Fruit fly (Drosophila melanogaster) whole organism, embryonic: ENCODE results near the gene CtsF.

ENCODE experiments used
- ATbp ChIP-seq: fragments of 200-800 bp; sonication (Bioruptor generic); optimal IDR thresholded peaks from 2 replicates; lab custom pipeline; 2017; ENCODE audit warnings: missing biosample characterization, mild to moderate bottlenecking, missing genetic modification characterization, missing genetic modification reagents
- Adf1 ChIP-seq: fragments of 200-800 bp; sonication (Bioruptor generic); IDR thresholded peaks from 2 replicates; pipeline ENCODE4 v1.3.6; 2022; ENCODE audit warnings: missing biosample characterization, missing genetic modification characterization
- BEAF-32 ChIP-seq: fragments of 200-800 bp; sonication (Bioruptor generic); optimal IDR thresholded peaks from 3 replicates; lab custom pipeline; 2017; ENCODE audit warnings: missing biosample characterization, missing genetic modification characterization, mild to moderate bottlenecking, moderate library complexity, missing genetic modification reagents
- Bgb ChIP-seq: fragments of 200-800 bp; sonication (Bioruptor generic); IDR thresholded peaks from 2 replicates; pipeline ENCODE4 v1.3.6; 2022; ENCODE audit warnings: missing biosample characterization, missing genetic modification characterization; ENCODE audit not compliant: partially characterized antibody
- CG10267 ChIP-seq: fragments of 200-800 bp; sonication (Bioruptor generic); optimal IDR thresholded peaks from 2 replicates; lab custom pipeline; 2018; ENCODE audit warnings: missing biosample characterization, mild to moderate bottlenecking, missing genetic modification characterization, moderate library complexity
- CG10979 ChIP-seq: fragments of 200-800 bp; sonication (Bioruptor generic); optimal IDR thresholded peaks from 2 replicates; lab custom pipeline; 2018; ENCODE audit warnings: missing biosample characterization, mild to moderate bottlenecking, missing genetic modification characterization, moderate library complexity
- CG13287 ChIP-seq: fragments of 200-800 bp; sonication (Bioruptor generic); IDR thresholded peaks from 2 replicates; pipeline ENCODE4 v1.3.6; 2022; ENCODE audit warnings: missing biosample characterization, missing genetic modification characterization; ENCODE audit not compliant: partially characterized antibody
- CG14710 ChIP-seq: fragments of 200-800 bp; sonication (Bioruptor generic); optimal IDR thresholded peaks from 3 replicates; lab custom pipeline; 2019; ENCODE audit warnings: missing biosample characterization, mild to moderate bottlenecking, missing genetic modification characterization, moderate library complexity
- CG17385 ChIP-seq: fragments of 200-800 bp; sonication (Bioruptor generic); optimal IDR thresholded peaks from 3 replicates; lab custom pipeline; 2018; ENCODE audit warnings: missing biosample characterization, mild to moderate bottlenecking, missing genetic modification characterization
- CG17802 ChIP-seq: fragments of 200-800 bp; sonication (Bioruptor generic); optimal IDR thresholded peaks from 2 replicates; lab custom pipeline; 2018; ENCODE audit warnings: missing biosample characterization, mild to moderate bottlenecking, missing genetic modification characterization, moderate library complexity
- CG2129 ChIP-seq: fragments of 200-800 bp; sonication (Bioruptor generic); IDR thresholded peaks from 2 replicates; pipeline ENCODE4 v1.3.6; 2022; ENCODE audit warnings: missing biosample characterization, missing genetic modification characterization; ENCODE audit not compliant: partially characterized antibody
- CG31365 ChIP-seq: fragments of 200-800 bp; sonication (Bioruptor generic); optimal IDR thresholded peaks from 2 replicates; lab custom pipeline; 2018; ENCODE audit warnings: missing biosample characterization, mild to moderate bottlenecking, missing genetic modification characterization
- CG32767 ChIP-seq: fragments of 200-800 bp; sonication (Bioruptor generic); IDR thresholded peaks from 2 replicates; pipeline ENCODE4 v1.3.6; 2022; ENCODE audit warnings: missing biosample characterization, missing genetic modification characterization
- CG4707 ChIP-seq: fragments of 200-800 bp; sonication (Bioruptor generic); optimal IDR thresholded peaks from 2 replicates; lab custom pipeline; 2018; ENCODE audit warnings: missing biosample characterization, mild to moderate bottlenecking, missing genetic modification characterization, moderate library complexity
- CG5245 ChIP-seq: fragments of 200-800 bp; sonication (Bioruptor generic); optimal IDR thresholded peaks from 3 replicates; lab custom pipeline; 2016; ENCODE audit warnings: missing biosample characterization, missing genetic modification characterization
- CG8359 ChIP-seq: fragments of 200-800 bp; sonication (Bioruptor generic); optimal IDR thresholded peaks from 2 replicates; lab custom pipeline; 2017; ENCODE audit warnings: missing biosample characterization, mild to moderate bottlenecking, missing genetic modification characterization, borderline replicate concordance
- CoRest ChIP-seq: fragments of 200-800 bp; sonication (Bioruptor generic); optimal IDR thresholded peaks from 3 replicates; lab custom pipeline; 2018; ENCODE audit warnings: missing biosample characterization, mild to moderate bottlenecking, missing genetic modification characterization, moderate library complexity
- CrebB ChIP-seq: fragments of 200-800 bp; sonication (Bioruptor generic); optimal IDR thresholded peaks from 3 replicates; lab custom pipeline; 2018; ENCODE audit warnings: missing biosample characterization, mild to moderate bottlenecking, missing genetic modification characterization
- Eip74EF ChIP-seq, 2 experiments: fragments of 200-800 bp in 1 of 2; fragments of >200 bp in 1 of 2; sonication (Bioruptor generic) in 1 of 2; optimal IDR thresholded peaks; 2 replicates each; lab custom pipeline; 2017 to 2019; ENCODE audit warnings: missing biosample characterization in 2 of 2, missing genetic modification characterization in 2 of 2, mild to moderate bottlenecking in 1 of 2, moderate library complexity in 1 of 2
- Elba2 ChIP-seq: fragments of 200-800 bp; sonication (Bioruptor generic); optimal IDR thresholded peaks from 3 replicates; lab custom pipeline; 2016; ENCODE audit warnings: missing biosample characterization, missing genetic modification characterization
- Hand ChIP-seq: fragments of 200-800 bp; sonication (Bioruptor generic); optimal IDR thresholded peaks from 2 replicates; lab custom pipeline; 2017; ENCODE audit warnings: mild to moderate bottlenecking, missing biosample characterization, missing genetic modification reagents, missing genetic modification characterization
- HmgD ChIP-seq: fragments of 200-800 bp; sonication (Bioruptor generic); optimal IDR thresholded peaks from 3 replicates; lab custom pipeline; 2016; ENCODE audit warnings: missing biosample characterization, missing genetic modification characterization
- Lhr ChIP-seq: fragments of 200-800 bp; sonication (Bioruptor generic); optimal IDR thresholded peaks from 3 replicates; lab custom pipeline; 2017; ENCODE audit warnings: mild to moderate bottlenecking, missing biosample characterization, missing genetic modification reagents, missing genetic modification characterization
- NK7.1 ChIP-seq: fragments of 200-800 bp; sonication (Bioruptor generic); optimal IDR thresholded peaks from 3 replicates; lab custom pipeline; 2016; ENCODE audit warnings: missing biosample characterization, missing genetic modification characterization
- Neu2 ChIP-seq: fragments of 200-800 bp; sonication (Bioruptor generic); optimal IDR thresholded peaks from 3 replicates; lab custom pipeline; 2016; ENCODE audit warnings: missing biosample characterization, missing genetic modification characterization, borderline replicate concordance
- Nf-YA ChIP-seq: fragments of 200-800 bp; sonication (Bioruptor generic); IDR thresholded peaks from 2 replicates; pipeline ENCODE4 v1.3.6; 2022; ENCODE audit warnings: missing biosample characterization, missing genetic modification characterization
- Ravus ChIP-seq: fragments of 200-800 bp; sonication (Bioruptor generic); IDR thresholded peaks from 2 replicates; pipeline ENCODE4 v1.3.6; 2022; ENCODE audit warnings: missing biosample characterization, missing genetic modification characterization
- Scr ChIP-seq: fragments of 200-800 bp; sonication (Bioruptor generic); IDR thresholded peaks from 2 replicates; pipeline ENCODE4 v1.3.6; 2022; ENCODE audit warnings: missing biosample characterization, missing genetic modification characterization; ENCODE audit not compliant: partially characterized antibody
- Sin3A ChIP-seq: fragments of >200 bp; optimal IDR thresholded peaks from 2 replicates; lab custom pipeline; 2018
- Sry-δ ChIP-seq: fragments of 200-800 bp; sonication (Bioruptor generic); optimal IDR thresholded peaks from 2 replicates; lab custom pipeline; 2016; ENCODE audit warnings: missing biosample characterization, missing genetic modification characterization
- TFAM ChIP-seq: fragments of 200-800 bp; sonication (Bioruptor generic); optimal IDR thresholded peaks from 2 replicates; lab custom pipeline; 2017; ENCODE audit warnings: missing biosample characterization, missing genetic modification characterization, inconsistent platforms
- Taf1 ChIP-seq: fragments of 200-800 bp; sonication (Bioruptor generic); IDR thresholded peaks from 2 replicates; pipeline ENCODE4 v1.3.6; 2022; ENCODE audit warnings: missing biosample characterization, missing genetic modification characterization
- Vsx1 ChIP-seq: fragments of 200-800 bp; sonication (Bioruptor generic); optimal IDR thresholded peaks from 2 replicates; lab custom pipeline; 2017; ENCODE audit warnings: missing biosample characterization, mild to moderate bottlenecking, missing genetic modification characterization, missing genetic modification reagents
- ap ChIP-seq: fragments of 200-800 bp; sonication (Bioruptor generic); IDR thresholded peaks from 2 replicates; pipeline ENCODE4 v1.3.6; 2022; ENCODE audit warnings: missing biosample characterization, missing genetic modification characterization
- danr ChIP-seq: fragments of 200-800 bp; sonication (Bioruptor generic); IDR thresholded peaks from 2 replicates; pipeline ENCODE4 v1.3.6; 2022; ENCODE audit warnings: missing biosample characterization, missing genetic modification characterization
- dm ChIP-seq: fragments of 200-800 bp; sonication (Bioruptor generic); optimal IDR thresholded peaks from 3 replicates; lab custom pipeline; 2016; ENCODE audit warnings: missing biosample characterization, missing genetic modification characterization
- gro ChIP-seq: fragments of 200-800 bp; sonication (Bioruptor generic); optimal IDR thresholded peaks from 2 replicates; lab custom pipeline; 2016; ENCODE audit warnings: missing biosample characterization, missing genetic modification characterization
- hkb ChIP-seq, 2 experiments: fragments of 200-800 bp in 1 of 2; fragments of >200 bp in 1 of 2; sonication (Bioruptor generic) in 1 of 2; IDR thresholded peaks in 1 of 2; optimal IDR thresholded peaks in 1 of 2; 2 replicates each; pipeline versions ENCODE4 v1.3.6 to Lab custom; 2017 to 2022; ENCODE audit warnings: missing biosample characterization in 1 of 2, missing genetic modification characterization in 1 of 2
- lab ChIP-seq: fragments of 200-800 bp; sonication (Bioruptor generic); optimal IDR thresholded peaks from 3 replicates; lab custom pipeline; 2017; ENCODE audit warnings: missing biosample characterization, missing genetic modification characterization, mild to moderate bottlenecking, moderate library complexity, missing genetic modification reagents
- maf-S ChIP-seq: fragments of 200-800 bp; sonication (Bioruptor generic); optimal IDR thresholded peaks from 2 replicates; lab custom pipeline; 2016; ENCODE audit warnings: missing biosample characterization, missing genetic modification characterization
- p53 ChIP-seq: fragments of 200-800 bp; sonication (Bioruptor generic); optimal IDR thresholded peaks from 2 replicates; lab custom pipeline; 2016; ENCODE audit warnings: missing biosample characterization, missing genetic modification characterization
- pfk ChIP-seq: fragments of 200-800 bp; sonication (Bioruptor generic); optimal IDR thresholded peaks from 2 replicates; lab custom pipeline; 2018; ENCODE audit warnings: missing biosample characterization, mild to moderate bottlenecking, missing genetic modification characterization, moderate library complexity
- ro ChIP-seq: fragments of 200-800 bp; sonication (Bioruptor generic); IDR thresholded peaks from 2 replicates; pipeline ENCODE4 v1.3.6; 2022; ENCODE audit warnings: missing biosample characterization, missing genetic modification characterization
- schlank ChIP-seq: fragments of 200-800 bp; sonication (Bioruptor generic); optimal IDR thresholded peaks from 2 replicates; lab custom pipeline; 2018; ENCODE audit warnings: missing biosample characterization, mild to moderate bottlenecking, missing genetic modification characterization
- tin ChIP-seq: fragments of 200-800 bp; sonication (Bioruptor generic); optimal IDR thresholded peaks from 3 replicates; lab custom pipeline; 2016; ENCODE audit warnings: missing biosample characterization, missing genetic modification characterization
- tx ChIP-seq: fragments of 200-800 bp; sonication (Bioruptor generic); optimal IDR thresholded peaks from 2 replicates; lab custom pipeline; 2016; ENCODE audit warnings: missing biosample characterization, missing genetic modification characterization
- zfh1 ChIP-seq: fragments of 200-800 bp; sonication (Bioruptor generic); IDR thresholded peaks from 3 replicates; pipeline ENCODE4 v1.3.6; 2022; ENCODE audit warnings: missing biosample characterization, missing genetic modification characterization

The CtsF gene

DNA sequence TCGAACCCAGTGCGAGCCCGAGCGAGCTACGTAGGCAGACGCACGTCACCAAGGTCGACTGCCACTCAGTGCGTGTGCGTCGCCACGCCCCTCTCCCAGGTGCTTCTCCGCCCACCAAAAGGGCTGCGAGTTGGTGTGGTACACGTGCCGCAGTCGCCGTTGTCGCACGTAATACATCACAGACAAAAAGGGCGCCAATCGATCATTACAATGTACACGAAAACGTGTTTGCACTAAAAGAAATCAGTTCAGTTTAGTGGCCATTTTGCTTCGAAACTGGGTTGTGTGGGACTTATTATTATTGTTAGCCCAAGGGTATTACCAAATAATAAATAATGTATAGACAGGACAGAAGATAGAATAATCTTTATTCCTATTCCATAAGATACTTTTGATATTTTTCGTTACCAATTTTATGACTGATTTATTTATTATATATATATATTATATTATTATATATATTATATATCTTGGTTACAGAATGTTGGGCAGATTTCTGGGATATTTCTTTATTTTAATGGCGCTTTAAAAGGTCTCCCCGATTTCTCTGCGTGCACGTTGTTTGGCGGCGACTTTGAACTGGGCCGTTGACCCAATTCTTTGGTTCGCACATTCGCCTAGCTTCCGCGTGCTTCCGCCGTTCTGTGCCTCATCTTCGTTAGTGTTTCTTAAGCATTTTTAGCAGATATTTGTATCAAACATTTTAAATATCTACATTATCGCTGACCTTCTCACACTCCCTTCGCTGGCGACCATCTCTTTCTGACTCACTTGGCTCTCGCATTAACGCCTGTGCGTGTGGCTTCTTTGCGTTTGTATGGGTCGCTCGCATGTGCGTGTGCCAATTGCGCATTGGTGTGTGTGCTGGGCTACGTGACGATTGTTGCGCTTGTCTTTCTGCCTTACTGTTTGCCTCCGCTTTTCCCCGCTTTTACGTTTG lies 12.0 kb upstream of the CtsF start (continued):
- TF ChIP-seq pfk (no peak), CG10267 (tag; lab: Kevin White, UChicago) (peak; percentile 83), Sry-δ (GFP tag; lab: Kevin White, UChicago) (no peak), ro (GFP tag; lab: Robert Waterston, UW) (no peak; the same call in 1 of the 2 replicates), schlank (tag; lab: Kevin White, UChicago) (peak; percentile 23), gro (GFP tag; lab: Kevin White, UChicago) (peak; percentile 33), Bgb (GFP tag; lab: Robert Waterston, UW) (no peak), CG13287 (GFP tag; lab: Robert Waterston, UW) (peak; percentile 39; the same call in 1 of the 2 replicates), CG5245 (GFP tag; lab: Kevin White, UChicago) (peak; percentile 52), Neu2 (GFP tag; lab: Kevin White, UChicago) (no peak), zfh1 (GFP tag; lab: Robert Waterston, UW) (0 out of 3 replicates have a peak, but pooled peaks have one; percentile 45), Adf1 (peak; percentile 39), Hand (GFP tag; lab: Kevin White, UChicago) (peak; percentile 73), BEAF-32 (GFP tag; lab: Kevin White, UChicago) (no peak), tin (GFP tag; lab: Kevin White, UChicago) (peak; percentile 82), Vsx1 (GFP tag; lab: Kevin White, UChicago) (peak; percentile 84), TFAM (GFP tag; lab: Kevin White, UChicago) (no peak), Taf1 (GFP tag; lab: Robert Waterston, UW) (no peak), p53 (GFP tag; lab: Kevin White, UChicago) (no peak), CG10979 (peak; percentile 88), maf-S (GFP tag; lab: Kevin White, UChicago) (no peak), CG8359 (GFP tag; lab: Kevin White, UChicago) (peak; percentile 78), hkb (optimal IDR thresholded peaks at IDR 0.05; lab: Kevin White, UChicago) (no peak), hkb (GFP tag; IDR thresholded peaks at IDR 0.05; lab: Robert Waterston, UW) (peak; percentile 68), lab (peak; percentile 88), danr (GFP tag; lab: Robert Waterston, UW) (0 out of 2 replicates have a peak, but pooled peaks have one; percentile 62), CG32767 (peak; percentile 81), CoRest (peak; percentile 94), Sin3A (lab: Kevin White, UChicago) (no peak), HmgD (GFP tag; lab: Kevin White, UChicago) (no peak), ATbp (GFP tag; lab: Kevin White, UChicago) (peak; percentile 66), CG17385 (GFP tag; lab: Kevin White, UChicago) (peak; percentile 87), CG17802 (peak; percentile 44), ap (GFP tag; lab: Robert Waterston, UW) (peak; percentile 66), CrebB (no peak), Eip74EF (GFP tag; optimal IDR thresholded peaks at IDR 0.05; lab: Kevin White, UChicago) (peak in 1 of 2 experiments; percentile 96), Ravus (GFP tag; lab: Robert Waterston, UW) (peak; percentile 42), Nf-YA (GFP tag; lab: Robert Waterston, UW) (peak; percentile 15; the same call in 1 of the 2 replicates), NK7.1 (GFP tag; lab: Kevin White, UChicago) (no peak), Scr (no peak), CG31365 (tag; lab: Kevin White, UChicago) (no peak), Elba2 (GFP tag; lab: Kevin White, UChicago) (no peak), CG14710 (peak; percentile 84), CG2129 (GFP tag; lab: Robert Waterston, UW) (no peak), Lhr (GFP tag; lab: Kevin White, UChicago) (no peak), dm (GFP tag; lab: Kevin White, UChicago) (no peak), CG4707 (GFP tag; lab: Kevin White, UChicago) (peak; percentile 35), tx (GFP tag; lab: Kevin White, UChicago) (no peak)
